Fruit fly (Drosophila melanogaster) whole organism, prepupa: ENCODE results near the gene CG8476.
A peak's percentile ranks its signal among the peaks of the same experiment; 100 is the strongest.

Experiments used
- Blimp-1 ChIP-seq: fragments of 200-800 bp; sonication (Bioruptor generic); optimal IDR thresholded peaks from 3 replicates; lab custom pipeline; 2017; ENCODE audit warnings: missing biosample characterization, missing genetic modification characterization, mild to moderate bottlenecking, moderate library complexity, missing genetic modification reagents
- CG10631 ChIP-seq: fragments of 200-800 bp; sonication (Bioruptor generic); optimal IDR thresholded peaks from 2 replicates; lab custom pipeline; 2016; ENCODE audit warnings: missing biosample characterization, missing genetic modification characterization
- CG10669 ChIP-seq: fragments of 200-800 bp; sonication (Bioruptor generic); optimal IDR thresholded peaks from 3 replicates; lab custom pipeline; 2018; ENCODE audit warnings: missing biosample characterization, mild to moderate bottlenecking, missing genetic modification characterization, moderate library complexity
- CG11294 ChIP-seq: fragments of 200-800 bp; sonication (Bioruptor generic); IDR thresholded peaks from 2 replicates; pipeline ENCODE4 v1.3.6; 2022; ENCODE audit warnings: missing biosample characterization, missing genetic modification characterization
- CG11762 ChIP-seq: fragments of 200-800 bp; sonication (Bioruptor generic); optimal IDR thresholded peaks from 3 replicates; lab custom pipeline; 2016; ENCODE audit warnings: missing biosample characterization, missing genetic modification characterization; ENCODE audit not compliant: insufficient read depth
- CG11902 ChIP-seq: fragments of 200-800 bp; sonication (Bioruptor generic); optimal IDR thresholded peaks from 3 replicates; lab custom pipeline; 2016; ENCODE audit warnings: missing biosample characterization, missing genetic modification characterization
- CG15336 ChIP-seq: fragments of 200-800 bp; sonication (Bioruptor generic); IDR thresholded peaks from 2 replicates; pipeline ENCODE4 v1.3.6; 2022; ENCODE audit warnings: missing biosample characterization, missing genetic modification characterization
- CG1621 ChIP-seq: fragments of 200-800 bp; sonication (Bioruptor generic); optimal IDR thresholded peaks from 3 replicates; lab custom pipeline; 2018; ENCODE audit warnings: missing biosample characterization, mild to moderate bottlenecking, missing genetic modification characterization
- CG16779 ChIP-seq: fragments of 200-800 bp; sonication (Bioruptor generic); optimal IDR thresholded peaks from 3 replicates; lab custom pipeline; 2017; ENCODE audit warnings: missing biosample characterization, mild to moderate bottlenecking, missing genetic modification characterization
- CG3032 ChIP-seq: fragments of 200-800 bp; optimal IDR thresholded peaks from 2 replicates; lab custom pipeline; 2019; ENCODE audit warnings: missing biosample characterization, mild to moderate bottlenecking, missing genetic modification characterization, moderate library complexity
- CG31627 ChIP-seq: fragments of 200-800 bp; sonication (Bioruptor generic); optimal IDR thresholded peaks from 3 replicates; lab custom pipeline; 2016; ENCODE audit warnings: missing biosample characterization, missing genetic modification characterization
- CG32006 ChIP-seq: fragments of 200-800 bp; sonication (Bioruptor generic); optimal IDR thresholded peaks from 3 replicates; lab custom pipeline; 2017; ENCODE audit warnings: missing biosample characterization, mild to moderate bottlenecking, missing genetic modification characterization
- CG34406 ChIP-seq: fragments of 200-800 bp; sonication (Bioruptor generic); optimal IDR thresholded peaks from 3 replicates; lab custom pipeline; 2016; ENCODE audit warnings: missing biosample characterization, missing genetic modification characterization
- CG3919 ChIP-seq: fragments of 200-800 bp; sonication (Bioruptor generic); optimal IDR thresholded peaks from 3 replicates; lab custom pipeline; 2016; ENCODE audit warnings: missing biosample characterization, missing genetic modification characterization
- CG6163 ChIP-seq: fragments of 200-800 bp; sonication (Bioruptor generic); IDR thresholded peaks from 3 replicates; pipeline ENCODE4 v1.3.6; 2022; ENCODE audit warnings: missing biosample characterization, missing genetic modification characterization
- CG6276 ChIP-seq: fragments of 200-800 bp; sonication (Bioruptor generic); optimal IDR thresholded peaks from 2 replicates; lab custom pipeline; 2017; ENCODE audit warnings: missing biosample characterization, mild to moderate bottlenecking, missing genetic modification characterization
- CG6792 ChIP-seq: fragments of 200-800 bp; sonication (Bioruptor generic); optimal IDR thresholded peaks from 3 replicates; lab custom pipeline; 2016; ENCODE audit warnings: missing biosample characterization, missing genetic modification characterization
- CG6808 ChIP-seq: fragments of 200-800 bp; sonication (Bioruptor generic); optimal IDR thresholded peaks from 3 replicates; lab custom pipeline; 2017; ENCODE audit warnings: missing biosample characterization, missing genetic modification characterization, mild to moderate bottlenecking, moderate library complexity, missing genetic modification reagents
- CG7368 ChIP-seq: fragments of 200-800 bp; sonication (Bioruptor generic); optimal IDR thresholded peaks from 3 replicates; lab custom pipeline; 2016; ENCODE audit warnings: missing biosample characterization, missing genetic modification characterization
- CG8119 ChIP-seq: fragments of 200-800 bp; sonication (Bioruptor generic); IDR thresholded peaks from 3 replicates; pipeline ENCODE4 v1.3.6; 2022; ENCODE audit warnings: missing biosample characterization, missing genetic modification characterization
- CG8632 ChIP-seq: fragments of 200-800 bp; sonication (Bioruptor generic); optimal IDR thresholded peaks from 3 replicates; lab custom pipeline; 2016; ENCODE audit warnings: missing biosample characterization, missing genetic modification characterization
- CG9139 ChIP-seq: fragments of 200-800 bp; sonication (Bioruptor generic); optimal IDR thresholded peaks from 3 replicates; lab custom pipeline; 2017; ENCODE audit warnings: missing biosample characterization, mild to moderate bottlenecking, missing genetic modification characterization
- Eip75B ChIP-seq: fragments of 200-800 bp; sonication (Bioruptor generic); optimal IDR thresholded peaks from 3 replicates; lab custom pipeline; 2016; ENCODE audit warnings: missing biosample characterization, missing genetic modification characterization
- Eip78C ChIP-seq: fragments of 200-800 bp; sonication (Bioruptor generic); peaks from one replicate; lab custom pipeline; 2016; ENCODE audit warnings: missing biosample characterization, missing genetic modification characterization
- Eip93F ChIP-seq: fragments of 200-800 bp; sonication (Bioruptor generic); optimal IDR thresholded peaks from 2 replicates; lab custom pipeline; 2016; ENCODE audit warnings: missing biosample characterization, mild to moderate bottlenecking, missing genetic modification characterization
- Ets21C ChIP-seq: fragments of 200-800 bp; sonication (Bioruptor generic); optimal IDR thresholded peaks from 3 replicates; lab custom pipeline; 2016; ENCODE audit warnings: missing biosample characterization, missing genetic modification characterization
- Gug ChIP-seq: fragments of 200-800 bp; sonication (Bioruptor generic); IDR thresholded peaks from 2 replicates; pipeline ENCODE4 v1.3.6; 2022; ENCODE audit warnings: missing biosample characterization, missing genetic modification characterization
- Hr39 ChIP-seq: fragments of 200-800 bp; sonication (Bioruptor generic); optimal IDR thresholded peaks from 2 replicates; lab custom pipeline; 2016; ENCODE audit warnings: missing biosample characterization, missing genetic modification characterization
- Hr4 ChIP-seq: fragments of 200-800 bp; sonication (Bioruptor generic); optimal IDR thresholded peaks from 3 replicates; lab custom pipeline; 2016; ENCODE audit warnings: missing biosample characterization, missing genetic modification characterization
- Lpt ChIP-seq: fragments of 200-800 bp; sonication (Bioruptor generic); optimal IDR thresholded peaks from 3 replicates; lab custom pipeline; 2016; ENCODE audit warnings: missing biosample characterization, missing genetic modification characterization
- Met ChIP-seq: fragments of 200-800 bp; sonication (Bioruptor generic); optimal IDR thresholded peaks from 3 replicates; lab custom pipeline; 2016; ENCODE audit warnings: missing biosample characterization, missing genetic modification characterization
- OdsH ChIP-seq: fragments of 200-800 bp; sonication (Bioruptor generic); optimal IDR thresholded peaks from 3 replicates; lab custom pipeline; 2016; ENCODE audit warnings: missing biosample characterization, missing genetic modification characterization
- Smox ChIP-seq: fragments of 200-800 bp; sonication (Bioruptor generic); optimal IDR thresholded peaks from 3 replicates; lab custom pipeline; 2016; ENCODE audit warnings: missing biosample characterization, missing genetic modification characterization
- Sox102F ChIP-seq: fragments of 200-800 bp; sonication (Bioruptor generic); optimal IDR thresholded peaks from 2 replicates; lab custom pipeline; 2016; ENCODE audit warnings: missing biosample characterization, mild to moderate bottlenecking, missing genetic modification characterization
- Sox14 ChIP-seq: fragments of 200-800 bp; sonication (Bioruptor generic); optimal IDR thresholded peaks from 3 replicates; lab custom pipeline; 2016; ENCODE audit warnings: missing biosample characterization, missing genetic modification characterization
- Sox15 ChIP-seq: fragments of 200-800 bp; sonication (Bioruptor generic); optimal IDR thresholded peaks from 3 replicates; lab custom pipeline; 2016; ENCODE audit warnings: missing biosample characterization, missing genetic modification characterization
- achi ChIP-seq: fragments of 200-800 bp; sonication (Bioruptor generic); optimal IDR thresholded peaks from 3 replicates; lab custom pipeline; 2016; ENCODE audit warnings: missing biosample characterization, missing genetic modification characterization
- acj6 ChIP-seq: fragments of 200-800 bp; sonication (Bioruptor generic); optimal IDR thresholded peaks from 3 replicates; lab custom pipeline; 2016; ENCODE audit warnings: missing biosample characterization, missing genetic modification characterization
- dsx ChIP-seq: fragments of 200-800 bp; optimal IDR thresholded peaks from 3 replicates; lab custom pipeline; 2019; ENCODE audit warnings: missing biosample characterization, mild to moderate bottlenecking, missing genetic modification characterization, moderate library complexity; ENCODE audit not compliant: poor library complexity, severe bottlenecking
- eg ChIP-seq: fragments of 200-800 bp; sonication (Bioruptor generic); IDR thresholded peaks from 3 replicates; pipeline ENCODE4 v1.3.6; 2022; ENCODE audit warnings: missing biosample characterization, missing genetic modification characterization
- esn ChIP-seq: fragments of 200-800 bp; sonication (Bioruptor generic); optimal IDR thresholded peaks from 2 replicates; lab custom pipeline; 2016; ENCODE audit warnings: missing biosample characterization, mild to moderate bottlenecking, missing genetic modification characterization, moderate library complexity
- fd59A ChIP-seq: fragments of 200-800 bp; sonication (Bioruptor generic); optimal IDR thresholded peaks from 2 replicates; lab custom pipeline; 2017; ENCODE audit warnings: missing biosample characterization, mild to moderate bottlenecking, missing genetic modification characterization, missing genetic modification reagents
- fd85E ChIP-seq: fragments of 200-800 bp; sonication (Bioruptor generic); optimal IDR thresholded peaks from 3 replicates; lab custom pipeline; 2016; ENCODE audit warnings: missing biosample characterization, missing genetic modification characterization
- fkh ChIP-seq: fragments of 200-800 bp; sonication (Bioruptor generic); optimal IDR thresholded peaks from 3 replicates; lab custom pipeline; 2017; ENCODE audit warnings: missing biosample characterization, mild to moderate bottlenecking, missing genetic modification characterization, moderate library complexity
- lz ChIP-seq: fragments of 200-800 bp; sonication (Bioruptor generic); optimal IDR thresholded peaks from 3 replicates; lab custom pipeline; 2016; ENCODE audit warnings: missing biosample characterization, missing genetic modification characterization
- net ChIP-seq: fragments of 200-800 bp; sonication (Bioruptor generic); optimal IDR thresholded peaks from 3 replicates; lab custom pipeline; 2016; ENCODE audit warnings: missing biosample characterization, missing genetic modification characterization
- pdm3 ChIP-seq: fragments of 200-800 bp; sonication (Bioruptor generic); optimal IDR thresholded peaks from 3 replicates; lab custom pipeline; 2016; ENCODE audit warnings: missing biosample characterization, missing genetic modification characterization
- salr ChIP-seq, 2 experiments: fragments of 200-800 bp; sonication (Bioruptor generic); optimal IDR thresholded peaks; 3 replicates each; lab custom pipeline; 2016 to 2018; ENCODE audit warnings: missing biosample characterization in 2 of 2, missing genetic modification characterization in 2 of 2, mild to moderate bottlenecking in 1 of 2
- ss ChIP-seq, 2 experiments: fragments of 200-800 bp; sonication (Bioruptor generic); optimal IDR thresholded peaks; 2 replicates in 1 of 2; 3 replicates in 1 of 2; lab custom pipeline; 2017 to 2018; ENCODE audit warnings: mild to moderate bottlenecking in 2 of 2, missing biosample characterization in 2 of 2, missing genetic modification characterization in 2 of 2, moderate library complexity in 1 of 2
- svp ChIP-seq: fragments of 200-800 bp; sonication (Bioruptor generic); peaks from one replicate; lab custom pipeline; 2016; ENCODE audit warnings: missing biosample characterization, missing genetic modification characterization

CG8476 gene

DNA sequence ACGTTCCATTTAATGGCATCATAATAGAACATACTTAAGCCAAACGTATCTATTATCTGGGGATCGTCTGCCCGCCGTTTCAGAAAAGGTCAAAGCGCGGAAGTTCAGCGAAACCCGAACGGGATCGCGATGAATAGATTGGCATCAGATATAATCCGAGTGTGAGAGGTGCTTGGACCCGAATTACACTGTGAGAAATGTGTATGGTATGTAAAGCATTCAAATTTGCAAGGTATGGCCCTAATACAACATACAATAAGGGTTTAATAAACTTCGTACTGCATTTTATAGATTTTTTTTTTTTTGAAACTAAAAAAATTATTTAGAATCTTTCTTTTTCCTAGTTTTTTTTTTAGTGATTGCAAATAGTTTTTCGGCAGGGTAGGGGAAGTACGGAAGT, 1.6 kb downstream of the CG8476 start:
- TF ChIP-seq CG10669 (GFP tag; lab: Kevin White, UChicago) (no peak), ss (GFP tag; optimal IDR thresholded peaks at IDR 0.05; lab: Kevin White, UChicago) (no peak), svp (GFP tag; lab: Kevin White, UChicago) (peak; percentile 5)

- no peak for TF ChIP-seq Eip93F (GFP tag; lab: Kevin White, UChicago)
- peak; percentile 55 for TF ChIP-seq svp (GFP tag; lab: Kevin White, UChicago)
- peak; percentile 34 for TF ChIP-seq OdsH (GFP tag; lab: Kevin White, UChicago)
- TF ChIP-seq CG34406 (GFP tag; lab: Kevin White, UChicago), result peak; percentile 56
- no peak for TF ChIP-seq Sox102F
- peak; percentile 16 for TF ChIP-seq Met (GFP tag; lab: Kevin White, UChicago)
- TF ChIP-seq fd85E, result no peak
- no peak for TF ChIP-seq CG1621 (tag; lab: Kevin White, UChicago)
- peak; percentile 68 for TF ChIP-seq CG10669 (GFP tag; lab: Kevin White, UChicago)
- TF ChIP-seq CG10631 (GFP tag; lab: Kevin White, UChicago), result peak; percentile 23
- TF ChIP-seq Hr39 (GFP tag; lab: Kevin White, UChicago), result no peak
- TF ChIP-seq CG9139 (GFP tag; lab: Kevin White, UChicago), result peak; percentile 36
- no peak for TF ChIP-seq CG15336 (GFP tag; lab: Robert Waterston, UW)
- TF ChIP-seq fd59A, result peak; percentile 37
- TF ChIP-seq Gug (GFP tag; lab: Robert Waterston, UW), result no peak
- TF ChIP-seq CG8119 (GFP tag; lab: Robert Waterston, UW), result 0 out of 3 replicates have a peak, but pooled peaks have one; percentile 14
- TF ChIP-seq CG31627 (GFP tag; lab: Kevin White, UChicago), result no peak
- TF ChIP-seq Sox14 (GFP tag; lab: Kevin White, UChicago), result no peak
- TF ChIP-seq achi (GFP tag; lab: Kevin White, UChicago), result peak; percentile 50
- no peak for TF ChIP-seq CG16779 (tag; lab: Kevin White, UChicago)
- TF ChIP-seq Hr4, result no peak
- no peak for TF ChIP-seq CG11294
- TF ChIP-seq Sox15, result no peak
- peak; percentile 52 for TF ChIP-seq CG6808 (GFP tag; lab: Kevin White, UChicago)
- peak; percentile 53 for TF ChIP-seq CG3919 (GFP tag; lab: Kevin White, UChicago)
- peak; percentile 49 for TF ChIP-seq dsx (GFP tag; lab: Kevin White, UChicago)
- no peak for TF ChIP-seq fkh (GFP tag; lab: Kevin White, UChicago)
- TF ChIP-seq Eip78C (GFP tag; lab: Kevin White, UChicago), result peak; percentile 89
- TF ChIP-seq net (GFP tag; lab: Kevin White, UChicago), result peak; percentile 22
- no peak for TF ChIP-seq eg
- TF ChIP-seq Blimp-1 (GFP tag; lab: Kevin White, UChicago), result no peak
- no peak for TF ChIP-seq CG11762 (GFP tag; lab: Kevin White, UChicago)
- no peak for TF ChIP-seq salr (GFP tag; optimal IDR thresholded peaks at IDR 0.05; lab: Kevin White, UChicago)
- peak; percentile 47; the same call in 1 of the 3 replicates for TF ChIP-seq CG6163 (GFP tag; lab: Robert Waterston, UW)
- TF ChIP-seq acj6 (GFP tag; lab: Kevin White, UChicago), result peak; percentile 21
- peak; percentile 19 for TF ChIP-seq Eip75B (GFP tag; lab: Kevin White, UChicago)
- peak; percentile 24 for TF ChIP-seq Smox (GFP tag; lab: Kevin White, UChicago)
- TF ChIP-seq Lpt (GFP tag; lab: Kevin White, UChicago), result no peak
- peak; percentile 47 for TF ChIP-seq esn (GFP tag; lab: Kevin White, UChicago)
- TF ChIP-seq CG7368 (GFP tag; lab: Kevin White, UChicago), result peak; percentile 12
- TF ChIP-seq CG32006 (GFP tag; lab: Kevin White, UChicago), result peak; percentile 6
- TF ChIP-seq Ets21C, result no peak
- TF ChIP-seq CG6792 (GFP tag; lab: Kevin White, UChicago), result peak; percentile 57
- TF ChIP-seq lz (GFP tag; lab: Kevin White, UChicago), result peak; percentile 10
- peak; percentile 14 for TF ChIP-seq pdm3 (GFP tag; lab: Kevin White, UChicago)
- TF ChIP-seq CG6276, result no peak
- peak; percentile 65 for TF ChIP-seq CG3032 (tag; lab: Kevin White, UChicago)
- peak; percentile 65 for TF ChIP-seq CG8632 (GFP tag; lab: Kevin White, UChicago)
- TF ChIP-seq CG11902 (GFP tag; lab: Kevin White, UChicago), result peak; percentile 15
- peak; percentile 25 to 77 for TF ChIP-seq ss (GFP tag; optimal IDR thresholded peaks at IDR 0.05; lab: Kevin White, UChicago)
Measured at dm6 chr3R:13215100-13215499, 5.3 kb downstream of the CG8476 start.
